Worm (Caenorhabditis elegans) whole organism, young adult: ENCODE measurements around the gene cpg-4.

Source experiments
- B0261.1 ChIP-seq: sonication (generic microtip); optimal IDR thresholded peaks from 2 replicates; lab custom pipeline; 2016; ENCODE audit warnings: mild to moderate bottlenecking, missing genetic modification characterization, moderate library complexity, missing compliant biosample characterization
- B0336.3 ChIP-seq: fragments of 200-800 bp; sonication (Bioruptor generic); IDR thresholded peaks from 2 replicates; pipeline ENCODE4 v1.3.6; 2022; ENCODE audit warnings: missing genetic modification characterization, missing compliant biosample characterization
- C06A6.2 ChIP-seq: fragments of 200-800 bp; sonication (Bioruptor generic); conservative IDR thresholded peaks from 2 replicates; pipeline ENCODE4 v1.3.6; 2022; ENCODE audit warnings: missing genetic modification characterization, missing compliant biosample characterization
- F10E7.11 ChIP-seq: sonication (generic microtip); optimal IDR thresholded peaks from 2 replicates; lab custom pipeline; 2017; ENCODE audit warnings: mild to moderate bottlenecking, missing genetic modification characterization, moderate library complexity, missing compliant biosample characterization
- F39B2.1 ChIP-seq: fragments of 200-800 bp; sonication (Bioruptor generic); IDR thresholded peaks from 2 replicates; pipeline ENCODE4 v1.3.6; 2022; ENCODE audit warnings: missing genetic modification reagents, missing genetic modification characterization, missing compliant biosample characterization
- F52B5.7 ChIP-seq: sonication (generic microtip); optimal IDR thresholded peaks from 2 replicates; lab custom pipeline; 2016; ENCODE audit warnings: mild to moderate bottlenecking, missing genetic modification characterization, missing compliant biosample characterization
- F57C9.4 ChIP-seq: sonication (generic microtip); optimal IDR thresholded peaks from 2 replicates; lab custom pipeline; 2017; ENCODE audit warnings: mild to moderate bottlenecking, missing genetic modification characterization, missing compliant biosample characterization
- T07F8.4 ChIP-seq: sonication (generic microtip); optimal IDR thresholded peaks from 2 replicates; lab custom pipeline; 2016; ENCODE audit warnings: mild to moderate bottlenecking, missing genetic modification characterization, moderate library complexity, missing compliant biosample characterization
- Y53F4B.3 ChIP-seq: fragments of 200-800 bp; sonication (Bioruptor generic); IDR thresholded peaks from 2 replicates; pipeline ENCODE4 v1.3.6; 2022; ENCODE audit warnings: missing genetic modification reagents, missing genetic modification characterization, missing compliant biosample characterization
- Y67H2A.10 ChIP-seq: fragments of 200-800 bp; sonication (Bioruptor generic); conservative IDR thresholded peaks from 2 replicates; pipeline ENCODE4 v1.3.6; 2022; ENCODE audit warnings: missing genetic modification reagents, missing genetic modification characterization, missing compliant biosample characterization
- athp-1 ChIP-seq: sonication (generic microtip); optimal IDR thresholded peaks from 2 replicates; lab custom pipeline; 2017; ENCODE audit warnings: mild to moderate bottlenecking, missing genetic modification characterization, missing compliant biosample characterization
- attf-5 ChIP-seq: fragments of 200-800 bp; sonication (Bioruptor generic); optimal IDR thresholded peaks from 2 replicates; lab custom pipeline; 2018; ENCODE audit warnings: mild to moderate bottlenecking, missing genetic modification characterization, missing compliant biosample characterization
- bed-2 ChIP-seq: fragments of 200-800 bp; sonication (Bioruptor generic); IDR thresholded peaks from 2 replicates; pipeline ENCODE4 v1.3.6; 2022; ENCODE audit warnings: missing genetic modification reagents, missing genetic modification characterization, missing compliant biosample characterization
- ccch-3 ChIP-seq: fragments of 200-800 bp; sonication (Bioruptor generic); optimal IDR thresholded peaks from 2 replicates; lab custom pipeline; 2018; ENCODE audit warnings: mild to moderate bottlenecking, missing genetic modification characterization, missing compliant biosample characterization
- ceh-27 ChIP-seq: fragments of 200-800 bp; sonication (Bioruptor generic); optimal IDR thresholded peaks from 2 replicates; lab custom pipeline; 2018; ENCODE audit warnings: mild to moderate bottlenecking, missing genetic modification characterization, moderate library complexity, missing compliant biosample characterization
- dox-1 ChIP-seq: fragments of 200-800 bp; sonication (Bioruptor generic); IDR thresholded peaks from 2 replicates; pipeline ENCODE4 v1.3.6; 2022; ENCODE audit warnings: missing genetic modification reagents, missing genetic modification characterization, missing compliant biosample characterization
- egl-44 ChIP-seq: fragments of 200-800 bp; sonication (Bioruptor generic); IDR thresholded peaks from 2 replicates; pipeline ENCODE4 v1.3.6; 2022; ENCODE audit warnings: missing genetic modification reagents, missing genetic modification characterization, missing compliant biosample characterization
- egrh-3 ChIP-seq: fragments of 200-800 bp; sonication (Bioruptor generic); IDR thresholded peaks from 2 replicates; pipeline ENCODE4 v1.3.6; 2022; ENCODE audit warnings: missing genetic modification reagents, missing genetic modification characterization, missing compliant biosample characterization
- hmg-1.2 ChIP-seq: fragments of 200-800 bp; sonication (Bioruptor generic); IDR thresholded peaks from 2 replicates; pipeline ENCODE4 v1.3.6; 2022; ENCODE audit warnings: missing genetic modification reagents, missing genetic modification characterization, missing compliant biosample characterization
- hmg-20 ChIP-seq: fragments of 200-800 bp; sonication (Bioruptor generic); IDR thresholded peaks from 2 replicates; pipeline ENCODE4 v1.3.6; 2022; ENCODE audit warnings: missing genetic modification reagents, missing genetic modification characterization, missing compliant biosample characterization
- lag-1 ChIP-seq: fragments of 200-800 bp; sonication (Bioruptor generic); IDR thresholded peaks from 2 replicates; pipeline ENCODE4 v1.3.6; 2022; ENCODE audit warnings: missing genetic modification reagents, missing genetic modification characterization, missing compliant biosample characterization
- let-607 ChIP-seq, 2 experiments: fragments of 200-800 bp in 1 of 2; sonication (Bioruptor generic) in 1 of 2; sonication (generic microtip) in 1 of 2; optimal IDR thresholded peaks; 2 replicates each; lab custom pipeline; 2016 to 2018; ENCODE audit warnings: mild to moderate bottlenecking in 2 of 2, missing compliant biosample characterization in 2 of 2, missing genetic modification characterization in 2 of 2, moderate library complexity in 2 of 2, missing genotype in 1 of 2
- lin-35 ChIP-seq, 3 experiments: fragments of 150-350 bp in 2 of 3; sonication (generic microtip) in 1 of 3; optimal IDR thresholded peaks; 2 replicates each; lab custom pipeline; 2014 to 2018; ENCODE audit warnings: missing biosample characterization in 3 of 3, missing genetic modification characterization in 3 of 3, missing genetic modification reagents in 3 of 3
- lin-40 ChIP-seq: sonication (generic microtip); optimal IDR thresholded peaks from 2 replicates; lab custom pipeline; 2016; ENCODE audit warnings: missing genetic modification characterization, mild to moderate bottlenecking, missing compliant biosample characterization, missing genotype, missing genetic modification reagents
- lin-54 ChIP-seq: fragments of 200-800 bp; sonication (Bioruptor generic); optimal IDR thresholded peaks from 2 replicates; lab custom pipeline; 2018; ENCODE audit warnings: mild to moderate bottlenecking, missing genetic modification characterization, missing compliant biosample characterization
- lsy-27 ChIP-seq: sonication (generic microtip); optimal IDR thresholded peaks from 2 replicates; lab custom pipeline; 2017; ENCODE audit warnings: missing genetic modification characterization, mild to moderate bottlenecking, missing compliant biosample characterization, antibody characterized with exemption, missing genotype, borderline replicate concordance; ENCODE audit not compliant: insufficient read depth
- madf-8 ChIP-seq: fragments of 200-800 bp; sonication (Bioruptor generic); conservative IDR thresholded peaks from 2 replicates; pipeline ENCODE4 v1.3.6; 2022; ENCODE audit warnings: missing genetic modification reagents, missing genetic modification characterization, missing compliant biosample characterization
- mcd-1 ChIP-seq: fragments of 200-800 bp; sonication (Bioruptor generic); IDR thresholded peaks from 2 replicates; pipeline ENCODE4 v1.3.6; 2022; ENCODE audit warnings: missing genetic modification reagents, missing genetic modification characterization, missing compliant biosample characterization
- mes-4 ChIP-seq: sonication (generic microtip); optimal IDR thresholded peaks from 2 replicates; lab custom pipeline; 2016; ENCODE audit warnings: missing genotype, missing genetic modification characterization, missing compliant biosample characterization
- nfyb-1 ChIP-seq: fragments of 200-800 bp; sonication (Bioruptor generic); IDR thresholded peaks from 2 replicates; pipeline ENCODE4 v1.3.6; 2022; ENCODE audit warnings: missing genetic modification reagents, missing genetic modification characterization, missing compliant biosample characterization
- nhr-90 ChIP-seq: sonication (generic microtip); optimal IDR thresholded peaks from 2 replicates; lab custom pipeline; 2016; ENCODE audit warnings: missing genotype, mild to moderate bottlenecking, missing genetic modification characterization, missing compliant biosample characterization
- pha-4 ChIP-seq: fragments of 150-350 bp; sonication (generic microtip); optimal IDR thresholded peaks from 2 replicates; lab custom pipeline; 2014; ENCODE audit warnings: missing biosample characterization, missing genetic modification reagents, missing genetic modification characterization
- rcor-1 ChIP-seq: fragments of 200-800 bp; sonication (Bioruptor generic); IDR thresholded peaks from 2 replicates; pipeline ENCODE4 v1.3.6; 2022; ENCODE audit warnings: missing genetic modification reagents, missing genetic modification characterization, missing compliant biosample characterization
- snpc-1.1 ChIP-seq: sonication (generic microtip); optimal IDR thresholded peaks from 2 replicates; lab custom pipeline; 2017; ENCODE audit warnings: missing genetic modification characterization, mild to moderate bottlenecking, missing compliant biosample characterization, antibody characterized with exemption, moderate library complexity, missing genotype, missing genetic modification reagents; ENCODE audit not compliant: insufficient read depth
- somi-1 ChIP-seq: fragments of 200-800 bp; sonication (Bioruptor generic); optimal IDR thresholded peaks from 2 replicates; lab custom pipeline; 2018; ENCODE audit warnings: mild to moderate bottlenecking, missing genetic modification characterization, missing compliant biosample characterization
- unc-130 ChIP-seq: sonication (generic microtip); optimal IDR thresholded peaks from 2 replicates; lab custom pipeline; 2016; ENCODE audit warnings: missing genetic modification reagents, missing genetic modification characterization, missing compliant biosample characterization
- zfh-2 ChIP-seq: fragments of 200-800 bp; sonication (Bioruptor generic); conservative IDR thresholded peaks from 2 replicates; pipeline ENCODE4 v1.3.6; 2022; ENCODE audit warnings: missing genetic modification reagents, missing genetic modification characterization, missing compliant biosample characterization
- zim-3 ChIP-seq: sonication (generic microtip); optimal IDR thresholded peaks from 2 replicates; lab custom pipeline; 2017; ENCODE audit warnings: mild to moderate bottlenecking, missing genetic modification characterization, moderate library complexity, missing compliant biosample characterization
- ztf-18 ChIP-seq: sonication (generic microtip); optimal IDR thresholded peaks from 2 replicates; lab custom pipeline; 2016; ENCODE audit warnings: missing genotype, mild to moderate bottlenecking, missing genetic modification characterization, missing compliant biosample characterization
- ztf-22 ChIP-seq: fragments of 200-800 bp; sonication (Bioruptor generic); optimal IDR thresholded peaks from 2 replicates; lab custom pipeline; 2018; ENCODE audit warnings: mild to moderate bottlenecking, missing genetic modification characterization, moderate library complexity, missing compliant biosample characterization

Gene cpg-4

DNA sequence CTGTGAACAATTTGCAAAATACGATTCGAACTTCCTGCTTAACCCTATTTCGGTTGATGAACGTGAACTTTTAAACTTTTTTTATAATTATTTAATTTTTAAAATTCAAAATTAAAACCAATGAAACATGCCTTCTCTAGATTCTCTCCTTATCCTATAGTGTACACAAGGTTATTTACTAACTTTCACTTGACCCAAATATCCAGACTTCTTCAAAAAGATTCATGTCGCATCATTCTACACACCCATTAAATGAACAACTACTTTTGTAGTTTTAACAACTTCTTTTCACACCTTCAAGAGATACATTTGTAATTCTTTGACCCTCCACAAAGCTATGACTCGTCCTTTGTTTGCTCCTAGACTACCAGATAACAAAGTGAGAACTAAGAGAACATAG lies 13.5 kb upstream of the cpg-4 start:
- TF ChIP-seq mcd-1 (GFP tag; lab: Robert Waterston, UW), result no peak
- TF ChIP-seq nfyb-1 (GFP tag; lab: Robert Waterston, UW), result no peak
- TF ChIP-seq zfh-2 (GFP tag; lab: Robert Waterston, UW), result no peak

DNA sequence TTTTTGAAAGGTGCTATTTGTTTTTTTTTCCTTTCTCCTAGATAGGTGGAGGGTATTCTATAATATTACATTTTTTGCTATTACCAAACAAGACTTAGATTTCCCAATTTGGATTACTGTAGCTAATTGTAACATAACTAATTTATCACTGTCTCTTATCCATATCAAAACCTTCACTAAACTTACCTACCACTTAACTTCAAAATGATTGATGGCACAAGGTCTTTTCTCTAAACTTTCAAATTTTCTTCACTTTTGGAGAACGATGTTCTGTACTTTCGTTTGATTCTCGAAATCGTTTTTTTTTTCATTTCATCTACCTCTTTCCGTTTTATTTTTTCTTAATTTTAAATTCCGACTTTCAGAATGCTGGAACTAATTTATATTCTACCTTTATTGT lies 12.8 kb upstream of the cpg-4 start, which contains the start of gene dhs-16:
dhs-16 (plus strand) TSS at position 366 of the 400 bp plus-strand sequence.
- no peak for TF ChIP-seq lag-1
- TF ChIP-seq bed-2 (GFP tag; lab: Robert Waterston, UW), result no peak
- TF ChIP-seq zim-3, result no peak
- TF ChIP-seq Y53F4B.3 (GFP tag; lab: Robert Waterston, UW), result no peak
- TF ChIP-seq mes-4 (tag; lab: Kevin White, UChicago), result no peak
- no peak for TF ChIP-seq dox-1 (GFP tag; lab: Robert Waterston, UW)
- TF ChIP-seq, all 124 proteins: peak for 0

DNA sequence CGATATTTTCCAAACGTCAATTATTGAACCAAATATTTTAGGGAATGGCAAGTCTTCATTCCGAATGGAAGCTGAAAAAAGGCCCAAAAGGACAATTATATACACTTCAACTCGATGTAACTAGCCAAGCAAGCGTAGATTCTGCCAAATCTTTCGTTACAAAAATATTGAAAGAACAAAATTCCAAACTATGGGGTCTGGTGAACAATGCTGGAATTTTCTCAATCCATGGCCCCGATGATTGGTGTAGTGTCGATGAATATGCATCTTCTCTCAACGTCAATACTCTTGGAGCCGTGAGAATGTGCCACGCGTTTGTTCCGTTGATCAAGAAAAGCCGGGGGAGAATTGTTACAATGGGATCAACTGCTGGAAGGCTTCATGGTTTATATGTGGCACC lies 12.0 kb upstream of the cpg-4 start:
- no peak for TF ChIP-seq let-607 (tag; optimal IDR thresholded peaks at IDR 0.05; lab: Kevin White, UChicago)
- no peak for TF ChIP-seq ztf-18 (tag; lab: Kevin White, UChicago)
- TF ChIP-seq egrh-3 (GFP tag; lab: Robert Waterston, UW), result no peak
- TF ChIP-seq ccch-3, result no peak
- no peak for TF ChIP-seq ceh-27 (GFP tag; lab: Kevin White, UChicago)
- TF ChIP-seq ztf-22 (GFP tag; lab: Kevin White, UChicago), result no peak
- TF ChIP-seq lsy-27 (tag; lab: Kevin White, UChicago), result no peak

DNA sequence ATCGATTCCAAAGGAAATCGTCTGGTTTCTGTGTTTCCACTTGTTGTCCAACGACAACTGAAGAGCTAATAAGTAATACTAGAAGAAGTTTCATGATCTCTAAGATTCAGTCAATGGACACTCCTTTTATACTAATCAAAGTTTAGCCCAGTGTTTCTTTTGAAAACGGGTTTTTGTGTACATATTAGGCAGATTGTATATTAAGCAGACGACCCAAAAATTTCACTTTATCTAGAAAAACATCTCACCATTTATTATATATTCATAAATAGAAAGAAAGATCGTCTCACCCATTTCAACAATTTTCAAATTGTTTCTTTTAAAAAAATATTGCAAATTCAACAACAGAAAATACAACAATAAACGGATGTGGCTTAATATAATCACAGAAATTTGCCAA lies 9.5 kb upstream of the cpg-4 start, which contains the start of gene C10F3.7:
C10F3.7 (minus strand) TSS at position 101 of the 400 bp plus-strand sequence.
- no peak for TF ChIP-seq B0336.3 (GFP tag; lab: Robert Waterston, UW)
- no peak for TF ChIP-seq pha-4
- TF ChIP-seq rcor-1 (GFP tag; lab: Robert Waterston, UW), result no peak
- no peak for TF ChIP-seq snpc-1.1 (tag; lab: Kevin White, UChicago)
- no peak for TF ChIP-seq C06A6.2 (GFP tag; lab: Robert Waterston, UW)
- TF ChIP-seq lin-54 (GFP tag; lab: Kevin White, UChicago), result no peak
- no peak for TF ChIP-seq F52B5.7 (tag; lab: Kevin White, UChicago)
- TF ChIP-seq F57C9.4 (tag; lab: Kevin White, UChicago), result no peak

DNA sequence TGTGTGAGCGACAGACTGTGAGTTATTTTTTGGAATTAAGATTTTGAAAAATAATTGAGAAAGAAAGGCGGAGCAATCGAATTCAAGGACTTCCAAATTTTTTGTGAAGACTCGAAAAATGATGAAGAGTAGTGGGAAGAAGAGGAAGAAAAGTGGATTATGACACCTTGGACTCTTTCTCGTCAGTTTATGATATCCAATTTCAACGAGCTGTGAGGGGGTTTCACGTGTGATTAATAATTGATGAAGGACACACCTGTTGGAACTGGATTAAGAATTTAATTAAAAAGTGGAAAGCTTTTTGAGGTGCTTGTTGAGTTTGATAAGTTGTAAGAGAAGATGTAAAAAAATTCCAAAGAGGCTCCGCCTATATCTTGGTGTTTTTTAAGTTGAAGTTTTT lies 5.8 kb upstream of the cpg-4 start, which contains the start of gene fut-8:
fut-8 (minus strand) TSS at position 101 of the 400 bp plus-strand sequence.
- TF ChIP-seq B0261.1 (tag; lab: Kevin White, UChicago), result no peak
- no peak for TF ChIP-seq lsy-27 (tag; lab: Kevin White, UChicago)
- no peak for TF ChIP-seq egl-44
- no peak for TF ChIP-seq nhr-90 (tag; lab: Kevin White, UChicago)
- TF ChIP-seq T07F8.4, result no peak
- no peak for TF ChIP-seq F10E7.11 (tag; lab: Kevin White, UChicago)

DNA sequence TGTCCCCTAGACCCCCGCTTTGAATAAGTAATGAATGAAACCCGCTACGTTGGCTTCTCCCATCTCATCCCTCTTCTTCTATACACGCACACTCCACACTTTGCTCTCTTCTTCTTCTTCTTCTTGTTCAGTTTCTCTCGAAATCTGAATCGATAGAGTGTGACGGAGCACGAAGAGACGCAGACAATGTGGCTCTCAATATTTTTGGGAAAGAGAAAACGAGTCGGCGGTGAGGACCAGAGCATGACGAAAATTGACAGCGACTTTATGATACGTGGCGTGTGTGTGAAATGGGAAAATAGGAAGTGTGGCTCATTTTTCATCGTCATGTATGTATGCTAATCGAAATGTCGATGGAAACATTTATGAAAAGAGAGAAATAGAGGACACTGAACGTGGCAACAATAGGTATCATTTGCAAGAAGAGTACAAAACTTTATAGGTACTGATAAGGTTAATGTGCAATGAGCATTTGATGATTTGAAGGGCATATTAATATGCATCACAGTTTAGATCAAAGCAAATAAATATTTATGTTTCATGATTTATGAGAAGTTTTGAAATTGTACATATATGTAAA lies 4.6 kb upstream of the cpg-4 start:
- TF ChIP-seq lin-40 (tag; lab: Kevin White, UChicago) (peak; percentile 42), hmg-1.2 (peak; percentile 38; the same call in 1 of the 2 replicates), F39B2.1 (GFP tag; lab: Robert Waterston, UW) (no peak), somi-1 (no peak), athp-1 (tag; lab: Kevin White, UChicago) (no peak), Y67H2A.10 (GFP tag; lab: Robert Waterston, UW) (no peak), unc-130 (GFP tag; lab: Kevin White, UChicago) (no peak), madf-8 (GFP tag; lab: Robert Waterston, UW) (no peak), B0261.1 (tag; lab: Kevin White, UChicago) (no peak), lin-35 (GFP tag; optimal IDR thresholded peaks at IDR 0.05; lab: Kevin White, UChicago) (peak in 1 of 3 experiments; percentile 17), hmg-20 (GFP tag; lab: Robert Waterston, UW) (0 out of 2 replicates have a peak, but pooled peaks have one; percentile 6), attf-5 (GFP tag; lab: Kevin White, UChicago) (peak; percentile 54)
